Worm (Caenorhabditis elegans): ENCODE measurements around the gene R10E11.5.

R10E11.5 gene

DNA sequence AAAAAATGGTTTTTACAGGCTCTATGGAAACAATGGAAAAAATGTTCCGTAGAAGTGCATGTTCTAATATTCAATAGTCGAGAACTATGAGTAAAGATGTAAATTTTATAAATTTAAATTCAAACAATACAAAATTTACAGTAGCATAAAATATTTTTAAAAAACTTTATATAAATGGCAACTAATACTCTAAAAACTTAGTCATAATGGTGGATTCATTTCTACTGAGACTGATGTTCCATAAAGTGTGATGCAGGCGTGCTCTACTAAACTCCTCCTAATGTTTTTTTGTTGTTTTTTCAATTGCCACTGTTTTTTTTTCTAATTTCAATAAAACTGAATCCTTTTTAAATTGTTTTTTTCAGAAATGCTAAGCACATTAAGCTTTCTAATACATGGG is 18.7 kb upstream of the R10E11.5 start, which contains the start of gene gtap-2:
gtap-2 (plus strand) TSS at position 366 of the 400 bp plus-strand sequence.
- TF ChIP-seq tbx-37 (GFP tag; conservative IDR thresholded peaks at IDR 0.05) = 0 out of 2 replicates have a peak, but pooled peaks have one; percentile 37
- no peak for TF ChIP-seq ets-7 (tag; optimal IDR thresholded peaks at IDR 0.05)

DNA sequence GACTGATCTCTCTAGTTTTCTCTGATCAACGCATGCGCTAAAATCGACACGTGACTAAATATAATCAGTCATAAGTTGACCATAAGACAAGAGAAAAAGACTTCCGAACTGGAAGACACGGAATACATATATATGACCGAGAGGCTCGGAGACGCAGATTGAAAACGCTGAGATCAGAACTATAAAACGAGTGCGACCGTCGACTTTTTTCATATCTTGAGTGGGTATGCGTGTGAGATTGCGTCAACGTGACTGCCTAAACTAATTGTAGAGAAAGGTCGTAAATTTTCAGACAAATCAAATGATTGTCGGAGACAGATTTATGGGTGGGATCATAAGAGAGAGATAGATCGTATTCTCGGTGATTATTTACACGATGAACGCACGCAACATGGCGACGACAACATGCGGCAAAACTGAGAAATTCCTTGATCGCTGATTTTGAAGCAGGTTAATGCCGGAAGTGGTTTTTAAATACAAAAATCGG is 18.1 kb upstream of the R10E11.5 start:
- TF ChIP-seq pes-1 (GFP tag; IDR thresholded peaks at IDR 0.05) (no peak), hnd-1 (tag; optimal IDR thresholded peaks at IDR 0.05) (no peak), ceh-36 (tag; optimal IDR thresholded peaks at IDR 0.05) (no peak), flt-1 (GFP tag; IDR thresholded peaks at IDR 0.05) (no peak)

DNA sequence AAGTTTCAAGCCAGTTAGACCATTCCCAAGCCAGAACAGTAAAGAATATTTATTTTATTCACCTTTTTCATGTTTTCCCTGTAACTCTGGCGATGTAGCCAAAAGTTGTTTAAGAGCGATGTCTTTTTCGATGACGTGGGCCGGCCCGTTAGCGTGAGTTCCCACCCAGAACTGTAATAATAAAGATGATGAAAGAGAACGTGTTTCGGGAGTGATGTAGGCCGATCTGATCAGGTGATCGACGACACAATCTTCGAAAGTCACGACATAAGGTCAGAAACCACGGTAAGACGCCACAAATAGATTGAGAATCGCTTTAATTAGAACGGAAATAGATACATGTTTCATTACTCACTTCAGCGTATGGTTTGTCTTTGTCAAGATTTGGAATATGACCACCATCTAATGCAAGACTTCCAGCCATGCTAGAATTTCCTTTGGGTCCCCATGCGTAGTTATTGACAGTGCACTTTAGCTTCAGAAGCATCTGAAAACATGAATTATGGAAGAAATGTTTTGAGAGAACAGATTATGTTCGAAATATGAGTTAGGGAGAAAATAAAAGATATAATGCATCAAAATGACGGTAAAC is 17.6 kb upstream of the R10E11.5 start, which contains the start of gene ZK632.4:
ZK632.4 (minus strand) TSS at position 487 of the 592 bp plus-strand sequence.
- TF ChIP-seq tbx-11 (GFP tag; IDR thresholded peaks at IDR 0.05) (no peak), F13C5.2 (tag; optimal IDR thresholded peaks at IDR 0.05) (no peak), scrt-1 (GFP tag; IDR thresholded peaks at IDR 0.05) (no peak), flt-1 (GFP tag; IDR thresholded peaks at IDR 0.05) (no peak), hmbx-1 (tag; optimal IDR thresholded peaks at IDR 0.05) (no peak), pes-1 (GFP tag; IDR thresholded peaks at IDR 0.05) (no peak), aly-1 (tag; optimal IDR thresholded peaks at IDR 0.05) (no peak), tra-4 (tag; optimal IDR thresholded peaks at IDR 0.05) (no peak), hmg-4 (GFP tag; optimal IDR thresholded peaks at IDR 0.05) (no peak), ceh-36 (tag; optimal IDR thresholded peaks at IDR 0.05) (no peak), hnd-1 (tag; optimal IDR thresholded peaks at IDR 0.05) (no peak)

DNA sequence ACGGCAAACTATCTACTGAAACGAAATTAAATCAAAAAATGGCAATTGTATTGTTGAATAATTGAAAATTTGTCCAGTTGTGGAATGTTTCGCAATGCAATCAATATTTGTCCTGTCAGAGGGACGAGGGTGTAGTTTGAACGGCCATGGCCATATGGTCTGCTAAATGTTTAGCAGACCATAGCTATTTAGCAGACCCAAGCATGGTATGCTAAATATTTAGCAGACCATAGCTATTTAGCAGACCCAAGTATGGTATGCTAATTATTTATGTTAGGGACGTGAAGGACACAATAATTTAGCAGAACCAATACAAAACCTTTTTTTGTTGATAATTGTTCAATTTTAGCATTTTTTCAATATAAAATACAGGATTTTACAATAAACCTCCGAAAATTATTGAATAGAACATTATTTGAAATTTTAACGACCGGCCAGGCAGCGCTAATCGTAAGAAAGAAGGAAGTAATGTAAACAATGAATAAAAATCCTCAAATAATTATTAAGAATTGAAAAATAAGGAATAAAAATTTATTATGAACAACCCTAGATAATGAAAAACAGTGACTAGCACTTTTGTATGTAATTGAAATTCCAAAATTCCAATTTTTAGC is 15.6 kb upstream of the R10E11.5 start, which contains the start of gene riok-3:
riok-3 (minus strand) TSS at position 15 of the 614 bp plus-strand sequence.
- TF ChIP-seq ceh-13 (GFP tag; optimal IDR thresholded peaks at IDR 0.05) (no peak), hmbx-1 (tag; optimal IDR thresholded peaks at IDR 0.05) (no peak), B0310.2 (tag; optimal IDR thresholded peaks at IDR 0.05) (no peak), pes-1 (GFP tag; IDR thresholded peaks at IDR 0.05) (no peak), tra-4 (tag; optimal IDR thresholded peaks at IDR 0.05) (no peak), ceh-36 (tag; optimal IDR thresholded peaks at IDR 0.05) (no peak), hnd-1 (tag; optimal IDR thresholded peaks at IDR 0.05) (no peak), tbx-11 (GFP tag; IDR thresholded peaks at IDR 0.05) (no peak), tbx-37 (GFP tag; conservative IDR thresholded peaks at IDR 0.05) (no peak), ama-1 (optimal IDR thresholded peaks at IDR 0.05) (no peak), aly-1 (tag; optimal IDR thresholded peaks at IDR 0.05) (no peak), hmg-4 (GFP tag; optimal IDR thresholded peaks at IDR 0.05) (no peak), scrt-1 (GFP tag; IDR thresholded peaks at IDR 0.05) (no peak), sea-1 (GFP tag; conservative IDR thresholded peaks at IDR 0.05) (no peak), flt-1 (GFP tag; IDR thresholded peaks at IDR 0.05) (no peak)

DNA sequence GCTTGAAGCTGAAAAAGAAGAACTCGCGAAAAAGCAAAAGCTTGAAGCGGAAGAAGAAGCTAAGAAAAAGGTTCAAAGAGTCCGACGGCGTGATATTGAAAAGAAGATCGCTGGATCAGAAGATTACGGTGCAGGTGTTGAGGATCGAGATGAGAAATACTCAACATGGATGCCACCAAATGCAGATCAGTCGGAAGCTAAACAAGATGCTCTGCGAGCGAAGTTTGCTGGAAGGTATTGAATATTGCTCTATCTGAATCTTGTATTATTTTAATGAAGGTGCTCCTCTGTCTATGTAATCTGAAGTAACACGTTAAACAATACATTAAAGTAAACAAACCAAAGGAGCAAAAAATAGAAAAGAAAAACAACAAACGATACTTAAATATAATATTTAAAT is 12.6 kb upstream of the R10E11.5 start:
- no peak for TF ChIP-seq tbx-37 (GFP tag; conservative IDR thresholded peaks at IDR 0.05)
- no peak for TF ChIP-seq hmbx-1 (tag; optimal IDR thresholded peaks at IDR 0.05)

DNA sequence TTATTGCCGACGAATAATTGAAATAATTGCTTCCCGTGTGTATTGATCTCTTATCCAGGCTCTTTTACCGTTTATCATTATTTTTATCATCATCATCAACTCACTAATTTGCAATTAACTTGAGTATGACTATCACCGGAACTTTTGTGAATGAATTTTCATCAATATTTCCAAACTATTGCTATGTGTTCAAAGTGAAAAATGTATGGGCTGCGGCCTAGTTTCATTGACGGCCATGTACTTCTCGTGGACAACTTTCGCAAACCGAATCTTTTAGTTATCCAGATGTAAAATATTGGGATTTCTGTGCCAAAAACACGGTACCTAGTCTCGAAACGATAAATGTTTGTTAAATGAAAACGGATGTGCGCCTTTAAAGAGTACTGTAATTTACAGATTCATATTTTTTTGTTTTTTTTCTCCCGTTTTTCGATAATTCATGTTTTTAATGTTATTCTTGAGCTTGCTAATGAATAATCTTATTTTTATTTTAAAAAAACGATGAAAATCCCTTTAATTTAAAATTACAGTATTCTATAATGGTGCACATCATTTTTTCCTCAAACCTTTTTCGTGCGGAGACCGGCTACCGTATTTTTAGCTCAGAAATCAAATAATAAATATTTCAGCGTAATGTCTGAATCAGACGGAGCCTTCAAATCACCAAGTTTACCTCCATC is 9.2 kb upstream of the R10E11.5 start, which contains the start of gene ZK632.2:
ZK632.2 (plus strand) TSS at position 630 of the 680 bp plus-strand sequence.
- TF ChIP-seq hnd-1 (tag; optimal IDR thresholded peaks at IDR 0.05) = no peak

DNA sequence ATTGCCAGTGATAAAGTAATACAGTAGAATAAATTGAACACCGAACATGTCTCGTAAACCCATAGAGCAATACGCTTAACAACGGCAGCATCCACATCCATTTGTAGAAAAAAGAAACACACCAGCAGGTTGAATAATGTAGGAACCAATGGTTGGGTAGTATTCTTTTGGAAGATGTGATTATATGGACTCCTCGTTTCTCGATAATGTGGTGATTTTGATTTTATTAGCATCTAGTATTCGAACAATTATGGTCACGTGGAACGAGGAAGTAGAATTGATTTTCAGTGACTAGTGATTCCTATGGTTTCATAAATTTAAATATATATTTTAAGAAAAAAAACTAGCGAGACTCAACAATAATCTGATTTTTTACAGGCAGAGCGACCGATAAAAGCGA is 7.0 kb upstream of the R10E11.5 start, which contains the start of gene srxa-10:
srxa-10 (minus strand) TSS at position 101 of the 400 bp plus-strand sequence.
- no peak for TF ChIP-seq B0310.2 (tag; optimal IDR thresholded peaks at IDR 0.05)
- TF ChIP-seq scrt-1 (GFP tag; IDR thresholded peaks at IDR 0.05) = no peak
- no peak for TF ChIP-seq hmbx-1 (tag; optimal IDR thresholded peaks at IDR 0.05)
- no peak for TF ChIP-seq hnd-1 (tag; optimal IDR thresholded peaks at IDR 0.05)
- no peak for TF ChIP-seq pes-1 (GFP tag; IDR thresholded peaks at IDR 0.05)
- TF ChIP-seq ets-7 (tag; optimal IDR thresholded peaks at IDR 0.05) = no peak
- no peak for TF ChIP-seq tbx-11 (GFP tag; IDR thresholded peaks at IDR 0.05)
- TF ChIP-seq ama-1 (optimal IDR thresholded peaks at IDR 0.05) = no peak
- no peak for TF ChIP-seq ceh-13 (GFP tag; optimal IDR thresholded peaks at IDR 0.05)
- TF ChIP-seq ceh-36 (tag; optimal IDR thresholded peaks at IDR 0.05) = no peak
- no peak for TF ChIP-seq F13C5.2 (tag; optimal IDR thresholded peaks at IDR 0.05)
- TF ChIP-seq tbx-37 (GFP tag; conservative IDR thresholded peaks at IDR 0.05) = no peak
- TF ChIP-seq aly-1 (tag; optimal IDR thresholded peaks at IDR 0.05) = no peak
- TF ChIP-seq tra-4 (tag; optimal IDR thresholded peaks at IDR 0.05) = no peak
- no peak for TF ChIP-seq hmg-4 (GFP tag; optimal IDR thresholded peaks at IDR 0.05)

All from whole organism, early embryonic.